Fruit fly (Drosophila melanogaster): ENCODE data around the gene fray.

fray gene

dm6 chr3R:18573699-18574259 lies 888 bp downstream of the fray start (continued):
- TF ChIP-seq jigr1 (GFP tag; IDR thresholded peaks at IDR 0.05) (peak; percentile 82; the same call in 2 of the 3 replicates), psq (GFP tag; optimal IDR thresholded peaks at IDR 0.05) (peak; percentile 85), CG6854 (GFP tag; optimal IDR thresholded peaks at IDR 0.05) (peak; percentile 90), CG15601 (tag; optimal IDR thresholded peaks at IDR 0.05) (peak; percentile 98), CG10543 (GFP tag; optimal IDR thresholded peaks at IDR 0.05) (peak; percentile 83), nau (GFP tag; optimal IDR thresholded peaks at IDR 0.05) (peak; percentile 93), CG8388 (GFP tag; optimal IDR thresholded peaks at IDR 0.05) (peak; percentile 93), fd3F (GFP tag; optimal IDR thresholded peaks at IDR 0.05) (peak; percentile 95), kni (GFP tag; optimal IDR thresholded peaks at IDR 0.05) (peak; percentile 72), CG10462 (GFP tag; optimal IDR thresholded peaks at IDR 0.05) (peak; percentile 93), CG14965 (GFP tag; optimal IDR thresholded peaks at IDR 0.05; ENCODE audit: borderline replicate concordance) (peak; percentile 2), repo (GFP tag; optimal IDR thresholded peaks at IDR 0.05) (peak; percentile 76), CrebB (tag; optimal IDR thresholded peaks at IDR 0.05) (peak; percentile 90), maf-S (GFP tag; optimal IDR thresholded peaks at IDR 0.05) (peak; percentile 88), gt (GFP tag; IDR thresholded peaks at IDR 0.05) (peak; percentile 63; the same call in 1 of the 2 replicates), gem (tag; optimal IDR thresholded peaks at IDR 0.05) (peak; percentile 97), ems (GFP tag; optimal IDR thresholded peaks at IDR 0.05) (peak; percentile 79), Dp (GFP tag; optimal IDR thresholded peaks at IDR 0.05) (no peak), Gug (GFP tag; IDR thresholded peaks at IDR 0.05) (peak; percentile 81), CG34422 (GFP tag; IDR thresholded peaks at IDR 0.05) (peak; percentile 86), MBD-R2 (GFP tag; IDR thresholded peaks at IDR 0.05) (peak; percentile 72), E2f2 (GFP tag; IDR thresholded peaks at IDR 0.05) (peak; percentile 73), CG43689 (GFP tag; IDR thresholded peaks at IDR 0.05) (peak; percentile 74), CG11085 (GFP tag; IDR thresholded peaks at IDR 0.05) (peak; percentile 77), slou (GFP tag; optimal IDR thresholded peaks at IDR 0.05) (peak; percentile 74), Ets65A (GFP tag) (peak; percentile 95), CG10147 (GFP tag; optimal IDR thresholded peaks at IDR 0.05) (peak; percentile 93), wek (GFP tag; optimal IDR thresholded peaks at IDR 0.05) (peak; percentile 69), sisA (GFP tag; IDR thresholded peaks at IDR 0.05) (peak; percentile 90), ken (GFP tag; IDR thresholded peaks at IDR 0.05) (peak; percentile 77; the same call in 2 of the 3 replicates), CG3726 (GFP tag; IDR thresholded peaks at IDR 0.05) (peak; percentile 73; the same call in 2 of the 3 replicates), CG34224 (GFP tag; IDR thresholded peaks at IDR 0.05; ENCODE audit: partially characterized antibody) (no peak), D19A (tag; optimal IDR thresholded peaks at IDR 0.05) (peak; percentile 91), sima (GFP tag; optimal IDR thresholded peaks at IDR 0.05) (peak; percentile 67), CG2129 (GFP tag; IDR thresholded peaks at IDR 0.05; ENCODE audit: partially characterized antibody) (no peak), Atf-2 (GFP tag; optimal IDR thresholded peaks at IDR 0.05) (peak; percentile 94), stwl (tag; optimal IDR thresholded peaks at IDR 0.05) (no peak), MESR4 (GFP tag; optimal IDR thresholded peaks at IDR 0.05) (peak; percentile 29), CG4617 (GFP tag; optimal IDR thresholded peaks at IDR 0.05; ENCODE audit: borderline replicate concordance) (peak; percentile 86), Pdp1 (GFP tag; optimal IDR thresholded peaks at IDR 0.05) (peak; percentile 87 to 93), CG30403 (GFP tag; optimal IDR thresholded peaks at IDR 0.05) (peak; percentile 97), Ptx1 (GFP tag; IDR thresholded peaks at IDR 0.05) (peak; percentile 95), Elba2 (GFP tag; optimal IDR thresholded peaks at IDR 0.05) (peak; percentile 50), slp2 (GFP tag; optimal IDR thresholded peaks at IDR 0.05) (peak; percentile 93), CG6683 (GFP tag; optimal IDR thresholded peaks at IDR 0.05) (peak; percentile 88), h (optimal IDR thresholded peaks at IDR 0.05) (no peak), hth (optimal IDR thresholded peaks at IDR 0.05) (no peak), emc (GFP tag; optimal IDR thresholded peaks at IDR 0.05) (peak; percentile 54), Neu2 (GFP tag; optimal IDR thresholded peaks at IDR 0.05; ENCODE audit: borderline replicate concordance) (peak; percentile 70), HmgD (GFP tag; optimal IDR thresholded peaks at IDR 0.05) (peak; percentile 61), cad (GFP tag; optimal IDR thresholded peaks at IDR 0.05) (no peak)
